Worm (Caenorhabditis elegans) whole organism, L4 larva: ENCODE results near the gene VM106R.1.
A peak's percentile ranks its signal among the peaks of the same experiment; 100 is the strongest.

Source experiments
- D1046.2 ChIP-seq: fragments of 200-800 bp; sonication (Bioruptor generic); IDR thresholded peaks from 2 replicates; pipeline ENCODE4 v1.3.6; 2022; ENCODE audit warnings: missing genetic modification characterization, missing compliant biosample characterization
- F26F4.8 ChIP-seq: fragments of 200-800 bp; sonication (Bioruptor generic); conservative IDR thresholded peaks from 2 replicates; pipeline ENCODE4 v1.3.6; 2022; ENCODE audit warnings: missing genetic modification characterization, missing compliant biosample characterization
- R02D3.7 ChIP-seq: fragments of 150-350 bp; sonication (generic microtip); optimal IDR thresholded peaks from 3 replicates; lab custom pipeline; 2014; ENCODE audit warnings: missing biosample characterization, missing genetic modification characterization
- Y105C5A.15 ChIP-seq: fragments of 200-800 bp; sonication (Bioruptor generic); IDR thresholded peaks from 2 replicates; pipeline ENCODE4 v1.3.6; 2022; ENCODE audit warnings: missing genetic modification characterization, missing compliant biosample characterization
- Y48G9A.11 ChIP-seq: fragments of 200-800 bp; sonication (Bioruptor generic); IDR thresholded peaks from 2 replicates; pipeline ENCODE4 v1.3.6; 2022; ENCODE audit warnings: missing genetic modification reagents, missing genetic modification characterization, missing compliant biosample characterization
- ZK337.2 ChIP-seq: fragments of 200-800 bp; sonication (Bioruptor generic); IDR thresholded peaks from 2 replicates; pipeline ENCODE4 v1.3.6; 2022; ENCODE audit warnings: missing genetic modification reagents, missing genetic modification characterization, missing compliant biosample characterization
- ZK546.5 ChIP-seq, 2 experiments: sonication (generic microtip); optimal IDR thresholded peaks; 2 replicates each; lab custom pipeline; 2017; ENCODE audit warnings: missing biosample characterization in 2 of 2, missing genetic modification characterization in 2 of 2
- arid-1 ChIP-seq: fragments of 200-800 bp; sonication (Bioruptor generic); conservative IDR thresholded peaks from 2 replicates; pipeline ENCODE4 v1.3.6; 2022; ENCODE audit warnings: missing genetic modification reagents, missing genetic modification characterization, missing compliant biosample characterization
- ceh-28 ChIP-seq: fragments of 150-350 bp; optimal IDR thresholded peaks from 2 replicates; lab custom pipeline; 2014; ENCODE audit warnings: missing biosample characterization, missing genetic modification reagents, missing genetic modification characterization
- ceh-62 ChIP-seq: sonication (generic microtip); optimal IDR thresholded peaks from 2 replicates; lab custom pipeline; 2017; ENCODE audit warnings: missing biosample characterization, missing genetic modification characterization
- ces-1 ChIP-seq: fragments of 150-350 bp; sonication (generic microtip); optimal IDR thresholded peaks from 4 replicates; lab custom pipeline; 2014; ENCODE audit warnings: missing biosample characterization, missing genetic modification reagents, missing genetic modification characterization
- ctbp-1 ChIP-seq: fragments of 200-800 bp; sonication (Bioruptor generic); IDR thresholded peaks from 2 replicates; pipeline ENCODE4 v1.3.6; 2022; ENCODE audit warnings: missing genetic modification reagents, missing genetic modification characterization, missing compliant biosample characterization
- dmd-6 ChIP-seq: fragments of 200-800 bp; sonication (Bioruptor generic); IDR thresholded peaks from 2 replicates; pipeline ENCODE4 v1.3.6; 2022; ENCODE audit warnings: missing genetic modification reagents, missing genetic modification characterization, missing compliant biosample characterization
- dmd-8 ChIP-seq: fragments of 200-800 bp; sonication (Bioruptor generic); IDR thresholded peaks from 2 replicates; pipeline ENCODE4 v1.3.6; 2022; ENCODE audit warnings: missing genetic modification characterization, missing compliant biosample characterization
- duxl-1 ChIP-seq: sonication (generic microtip); optimal IDR thresholded peaks from 2 replicates; lab custom pipeline; 2016; ENCODE audit warnings: mild to moderate bottlenecking, missing genetic modification characterization, moderate library complexity, missing compliant biosample characterization; ENCODE audit not compliant: poor library complexity
- fkh-10 ChIP-seq: fragments of 150-350 bp; optimal IDR thresholded peaks from 2 replicates; lab custom pipeline; 2014; ENCODE audit warnings: missing biosample characterization, missing genetic modification reagents, missing genetic modification characterization
- fos-1 ChIP-seq: fragments of 150-350 bp; optimal IDR thresholded peaks from 2 replicates; lab custom pipeline; 2014; ENCODE audit warnings: missing biosample characterization, missing genetic modification characterization
- gei-8 ChIP-seq: fragments of 200-800 bp; sonication (Bioruptor generic); optimal IDR thresholded peaks from 2 replicates; lab custom pipeline; 2018; ENCODE audit warnings: mild to moderate bottlenecking, missing genetic modification characterization, missing compliant biosample characterization
- hif-1 ChIP-seq, 2 experiments: sonication (generic microtip); optimal IDR thresholded peaks; 2 replicates each; lab custom pipeline; 2016 to 2017; ENCODE audit warnings: missing compliant biosample characterization in 2 of 2, missing genetic modification characterization in 2 of 2, missing genetic modification reagents in 2 of 2, missing genotype in 2 of 2, mild to moderate bottlenecking in 1 of 2
- hlh-11 ChIP-seq: fragments of 200-800 bp; sonication (Bioruptor generic); optimal IDR thresholded peaks from 2 replicates; lab custom pipeline; 2018; ENCODE audit warnings: mild to moderate bottlenecking, missing genetic modification characterization, missing compliant biosample characterization
- jun-1 ChIP-seq: fragments of 150-350 bp; optimal IDR thresholded peaks from 2 replicates; lab custom pipeline; 2014; ENCODE audit warnings: missing biosample characterization, missing genetic modification reagents, missing genetic modification characterization
- lin-13 ChIP-seq: fragments of 150-350 bp; optimal IDR thresholded peaks from 2 replicates; lab custom pipeline; 2014; ENCODE audit warnings: missing biosample characterization, missing genetic modification reagents, missing genetic modification characterization
- lin-38 ChIP-seq: fragments of 200-800 bp; sonication (Bioruptor generic); IDR thresholded peaks from 2 replicates; pipeline ENCODE4 v1.3.6; 2022; ENCODE audit warnings: missing genetic modification reagents, missing genetic modification characterization, missing compliant biosample characterization
- madf-5 ChIP-seq, 2 experiments: fragments of 200-800 bp; sonication (Bioruptor generic); IDR thresholded peaks; 2 replicates each; pipeline ENCODE4 v1.3.6; 2022; ENCODE audit warnings: missing compliant biosample characterization in 2 of 2, missing genetic modification characterization in 2 of 2
- madf-9 ChIP-seq: fragments of 200-800 bp; sonication (Bioruptor generic); conservative IDR thresholded peaks from 2 replicates; pipeline ENCODE4 v1.3.6; 2022; ENCODE audit warnings: missing genetic modification reagents, missing genetic modification characterization, missing compliant biosample characterization
- mdl-1 ChIP-seq, 2 experiments: fragments of 150-350 bp in 1 of 2; sonication (generic microtip) in 1 of 2; optimal IDR thresholded peaks; 2 replicates each; lab custom pipeline; 2014 to 2017; ENCODE audit warnings: missing biosample characterization in 2 of 2, missing genetic modification characterization in 2 of 2
- mes-2 ChIP-seq: sonication (generic microtip); optimal IDR thresholded peaks from 2 replicates; lab custom pipeline; 2016; ENCODE audit warnings: missing genotype, mild to moderate bottlenecking, missing genetic modification characterization, missing compliant biosample characterization; ENCODE audit not compliant: poor library complexity, severe bottlenecking
- mxl-2 ChIP-seq: fragments of 200-800 bp; sonication (Bioruptor generic); conservative IDR thresholded peaks from 2 replicates; pipeline ENCODE4 v1.3.6; 2022; ENCODE audit warnings: missing genetic modification reagents, missing genetic modification characterization, missing compliant biosample characterization
- mxl-3 ChIP-seq: fragments of 200-800 bp; sonication (Bioruptor generic); optimal IDR thresholded peaks from 2 replicates; lab custom pipeline; 2018; ENCODE audit warnings: mild to moderate bottlenecking, missing genetic modification characterization, missing compliant biosample characterization
- nhr-10 ChIP-seq: fragments of 150-350 bp; optimal IDR thresholded peaks from 2 replicates; lab custom pipeline; 2014; ENCODE audit warnings: missing biosample characterization, missing genetic modification characterization
- nhr-11 ChIP-seq: fragments of 150-350 bp; optimal IDR thresholded peaks from 2 replicates; lab custom pipeline; 2014; ENCODE audit warnings: missing biosample characterization, missing genetic modification characterization
- nhr-237 ChIP-seq: sonication (generic microtip); optimal IDR thresholded peaks from 2 replicates; lab custom pipeline; 2017; ENCODE audit warnings: missing biosample characterization, missing genetic modification characterization
- nhr-28 ChIP-seq: fragments of 150-350 bp; optimal IDR thresholded peaks from 2 replicates; lab custom pipeline; 2014; ENCODE audit warnings: missing biosample characterization, missing genetic modification characterization
- nhr-42 ChIP-seq: fragments of 200-800 bp; sonication (Bioruptor generic); IDR thresholded peaks from 2 replicates; pipeline ENCODE4 v1.3.6; 2022; ENCODE audit warnings: missing genetic modification characterization, missing compliant biosample characterization
- nhr-6 ChIP-seq: fragments of 150-350 bp; optimal IDR thresholded peaks from 2 replicates; lab custom pipeline; 2014; ENCODE audit warnings: missing biosample characterization, missing genetic modification characterization
- pha-4 ChIP-seq, 2 experiments: fragments of 150-350 bp in 1 of 2; fragments of 200-800 bp in 1 of 2; sonication (Bioruptor generic) in 1 of 2; IDR thresholded peaks in 1 of 2; optimal IDR thresholded peaks in 1 of 2; 2 replicates each; pipeline versions ENCODE4 v1.3.6 to Lab custom; 2014 to 2022; ENCODE audit warnings: missing genetic modification characterization in 2 of 2, missing genetic modification reagents in 2 of 2, missing biosample characterization in 1 of 2, missing compliant biosample characterization in 1 of 2
- pqm-1 ChIP-seq: sonication (generic microtip); optimal IDR thresholded peaks from 2 replicates; lab custom pipeline; 2017; ENCODE audit warnings: missing biosample characterization, missing genetic modification characterization
- saeg-2 ChIP-seq: fragments of 200-800 bp; sonication (Bioruptor generic); IDR thresholded peaks from 2 replicates; pipeline ENCODE4 v1.3.6; 2022; ENCODE audit warnings: missing genetic modification reagents, missing genetic modification characterization, missing compliant biosample characterization
- set-16 ChIP-seq: fragments of 200-800 bp; sonication (Bioruptor generic); IDR thresholded peaks from 2 replicates; pipeline ENCODE4 v1.3.6; 2022; ENCODE audit warnings: missing genetic modification reagents, missing genetic modification characterization, missing compliant biosample characterization
- skn-1 ChIP-seq: fragments of 150-350 bp; optimal IDR thresholded peaks from 2 replicates; lab custom pipeline; 2014; ENCODE audit warnings: missing biosample characterization, missing genetic modification characterization
- snpc-1.2 ChIP-seq: fragments of 200-800 bp; sonication (Bioruptor generic); IDR thresholded peaks from 2 replicates; pipeline ENCODE4 v1.3.6; 2022; ENCODE audit warnings: missing genetic modification reagents, missing genetic modification characterization, missing compliant biosample characterization
- snpc-4 ChIP-seq: fragments of 150-350 bp; optimal IDR thresholded peaks from 2 replicates; lab custom pipeline; 2014; ENCODE audit warnings: missing biosample characterization, missing genetic modification characterization
- tag-97 ChIP-seq: fragments of 200-800 bp; sonication (Bioruptor generic); IDR thresholded peaks from 2 replicates; pipeline ENCODE4 v1.3.6; 2022; ENCODE audit warnings: missing genetic modification characterization, missing compliant biosample characterization
- unc-39 ChIP-seq: sonication (generic microtip); optimal IDR thresholded peaks from 2 replicates; lab custom pipeline; 2017; ENCODE audit warnings: missing biosample characterization, missing genetic modification characterization
- unc-62 ChIP-seq, 3 experiments: fragments of 150-350 bp in 1 of 3; sonication (generic microtip); optimal IDR thresholded peaks in 2 of 3; peaks in 1 of 3; 1 replicate in 1 of 3; 2 replicates in 2 of 3; lab custom pipeline; 2014 to 2017; ENCODE audit warnings: missing biosample characterization in 3 of 3, missing genetic modification characterization in 3 of 3, missing genetic modification reagents in 3 of 3, missing genotype in 1 of 3
- zfp-2 ChIP-seq: sonication (generic microtip); optimal IDR thresholded peaks from 2 replicates; lab custom pipeline; 2016; ENCODE audit warnings: mild to moderate bottlenecking, missing genetic modification characterization, missing compliant biosample characterization
- zfp-3 ChIP-seq: fragments of 200-800 bp; sonication (Bioruptor generic); conservative IDR thresholded peaks from 2 replicates; pipeline ENCODE4 v1.3.6; 2022; ENCODE audit warnings: missing genetic modification reagents, missing genetic modification characterization, missing compliant biosample characterization
- zip-11 ChIP-seq: fragments of 200-800 bp; sonication (Bioruptor generic); IDR thresholded peaks from 2 replicates; pipeline ENCODE4 v1.3.6; 2022; ENCODE audit warnings: missing genetic modification characterization, missing compliant biosample characterization
- ztf-7 ChIP-seq: fragments of 150-350 bp; optimal IDR thresholded peaks from 2 replicates; lab custom pipeline; 2014; ENCODE audit warnings: missing biosample characterization, missing genetic modification characterization

VM106R.1 gene

ce11 chrII:10868670-10869246, 39.8 kb upstream of the VM106R.1 start, which contains the start of the genes gmps-1 and cap-2:
TSS of gene gmps-1 (minus strand) at chrII:10868720.
TSS of gene cap-2 (plus strand) at chrII:10869196.
- TF ChIP-seq ztf-7 (peak; percentile 92), hlh-11 (tag; lab: Kevin White, UChicago) (peak; percentile 95), tag-97 (GFP tag; lab: Robert Waterston, UW) (0 out of 2 replicates have a peak, but pooled peaks have one; percentile 13), duxl-1 (tag; lab: Kevin White, UChicago) (peak; percentile 94), mxl-3 (GFP tag; lab: Kevin White, UChicago) (peak; percentile 48), ces-1 (GFP tag; lab: Kevin White, UChicago) (peak; percentile 75), snpc-4 (tag; lab: Kevin White, UChicago) (no peak), fos-1 (tag; lab: Kevin White, UChicago) (peak; percentile 58), nhr-6 (tag; lab: Kevin White, UChicago) (peak; percentile 93), dmd-6 (GFP tag; lab: Robert Waterston, UW) (peak; percentile 95), mdl-1 (tag; optimal IDR thresholded peaks at IDR 0.05; lab: Kevin White, UChicago) (peak; percentile 61 to 78), snpc-1.2 (GFP tag; lab: Robert Waterston, UW) (peak; percentile 75), nhr-11 (tag; lab: Kevin White, UChicago) (peak; percentile 93), R02D3.7 (tag; lab: Kevin White, UChicago) (peak; percentile 48), pha-4 (GFP tag; IDR thresholded peaks at IDR 0.05; lab: Robert Waterston, UW) (peak; percentile 96), pha-4 (tag; optimal IDR thresholded peaks at IDR 0.05; lab: Kevin White, UChicago) (no peak), saeg-2 (GFP tag; lab: Robert Waterston, UW) (peak; percentile 91), Y105C5A.15 (peak; percentile 56; the same call in 1 of the 2 replicates), set-16 (peak; percentile 74), fkh-10 (GFP tag; lab: Kevin White, UChicago) (peak; percentile 95), gei-8 (GFP tag; lab: Kevin White, UChicago) (peak; percentile 71), unc-39 (tag; lab: Kevin White, UChicago) (no peak), lin-38 (GFP tag; lab: Robert Waterston, UW) (peak; percentile 93), ceh-28 (tag; lab: Kevin White, UChicago) (peak; percentile 75), ZK546.5 (tag; optimal IDR thresholded peaks at IDR 0.05; lab: Kevin White, UChicago) (peak in 1 of 2 experiments; percentile 20), ceh-62 (no peak), Y48G9A.11 (GFP tag; lab: Robert Waterston, UW) (peak; percentile 78), unc-62 (GFP tag; optimal IDR thresholded peaks at IDR 0.05 in 1 of 2; lab: Kevin White, UChicago) (peak in 1 of 2 experiments; percentile 58), unc-62 (tag; optimal IDR thresholded peaks at IDR 0.05; lab: Kevin White, UChicago) (no peak), hif-1 (tag; optimal IDR thresholded peaks at IDR 0.05; lab: Kevin White, UChicago) (peak; percentile 68 to 87), skn-1 (no peak), dmd-8 (GFP tag; lab: Robert Waterston, UW) (peak; percentile 70; the same call in 1 of the 2 replicates), zip-11 (no peak), nhr-28 (tag; lab: Kevin White, UChicago) (peak; percentile 87), lin-13 (peak; percentile 82), nhr-42 (peak; percentile 94), F26F4.8 (no peak), zfp-3 (GFP tag; lab: Robert Waterston, UW) (peak; percentile 86), nhr-237 (tag; lab: Kevin White, UChicago) (peak; percentile 1), D1046.2 (peak; percentile 7; the same call in 1 of the 2 replicates), ZK337.2 (peak; percentile 89), madf-9 (GFP tag; lab: Robert Waterston, UW) (peak; percentile 88), zfp-2 (tag; lab: Kevin White, UChicago) (peak; percentile 74), pqm-1 (tag; lab: Kevin White, UChicago) (peak; percentile 12), mxl-2 (peak; percentile 76; the same call in 1 of the 2 replicates), jun-1 (tag; lab: Kevin White, UChicago) (peak; percentile 79), arid-1 (GFP tag; lab: Robert Waterston, UW) (peak; percentile 97), nhr-10 (peak; percentile 19), mes-2 (peak; percentile 96), madf-5 (GFP tag; IDR thresholded peaks at IDR 0.05; lab: Robert Waterston, UW) (no peak), ctbp-1 (peak; percentile 97)
